Fruit fly (Drosophila melanogaster) whole organism, embryonic: ENCODE data around the gene RIOK2.

ENCODE experiments used
- Aef1 ChIP-seq: fragments of 200-800 bp; sonication (Bioruptor generic); IDR thresholded peaks from 3 replicates; pipeline ENCODE4 v1.3.6; 2022; ENCODE audit warnings: missing biosample characterization, missing genetic modification characterization
- CG10321 ChIP-seq: fragments of 200-800 bp; sonication (Bioruptor generic); IDR thresholded peaks from 2 replicates; pipeline ENCODE4 v1.3.6; 2022; ENCODE audit warnings: missing biosample characterization, missing genetic modification characterization
- CG10959 ChIP-seq: fragments of 200-800 bp; sonication (Bioruptor generic); IDR thresholded peaks from 2 replicates; pipeline ENCODE4 v1.3.6; 2022; ENCODE audit warnings: missing biosample characterization, missing genetic modification characterization
- CG11504 ChIP-seq: fragments of 200-800 bp; sonication (Bioruptor generic); optimal IDR thresholded peaks from 3 replicates; lab custom pipeline; 2019; ENCODE audit warnings: missing biosample characterization, mild to moderate bottlenecking, missing genetic modification characterization, moderate library complexity
- CG12219 ChIP-seq: fragments of 200-800 bp; sonication (Bioruptor generic); optimal IDR thresholded peaks from 3 replicates; lab custom pipeline; 2018; ENCODE audit warnings: missing biosample characterization, mild to moderate bottlenecking, missing genetic modification characterization
- CG12299 ChIP-seq: fragments of 200-800 bp; sonication (Bioruptor generic); optimal IDR thresholded peaks from 2 replicates; lab custom pipeline; 2018; ENCODE audit warnings: missing biosample characterization, mild to moderate bottlenecking, missing genetic modification characterization
- CG1233 ChIP-seq: fragments of 200-800 bp; sonication (Bioruptor generic); optimal IDR thresholded peaks from 4 replicates; lab custom pipeline; 2018; ENCODE audit warnings: missing biosample characterization, mild to moderate bottlenecking, missing genetic modification characterization
- CG12659 ChIP-seq: fragments of 200-800 bp; sonication (Bioruptor generic); optimal IDR thresholded peaks from 3 replicates; lab custom pipeline; 2017; ENCODE audit warnings: mild to moderate bottlenecking, missing biosample characterization, missing genetic modification reagents, missing genetic modification characterization
- CG13287 ChIP-seq: fragments of 200-800 bp; sonication (Bioruptor generic); IDR thresholded peaks from 2 replicates; pipeline ENCODE4 v1.3.6; 2022; ENCODE audit warnings: missing biosample characterization, missing genetic modification characterization; ENCODE audit not compliant: partially characterized antibody
- CG14441 ChIP-seq: fragments of 200-800 bp; sonication (Bioruptor generic); IDR thresholded peaks from 2 replicates; pipeline ENCODE4 v1.3.6; 2022; ENCODE audit warnings: missing biosample characterization, missing genetic modification characterization
- CG14667 ChIP-seq: fragments of 200-800 bp; sonication (Bioruptor generic); IDR thresholded peaks from 2 replicates; pipeline ENCODE4 v1.3.6; 2022; ENCODE audit warnings: missing biosample characterization, missing genetic modification characterization
- CG31224 ChIP-seq: fragments of 200-800 bp; sonication (Bioruptor generic); IDR thresholded peaks from 2 replicates; pipeline ENCODE4 v1.3.6; 2022; ENCODE audit warnings: missing biosample characterization, missing genetic modification characterization
- CG34376 ChIP-seq: fragments of 200-800 bp; sonication (Bioruptor generic); optimal IDR thresholded peaks from 2 replicates; lab custom pipeline; 2018; ENCODE audit warnings: missing biosample characterization, mild to moderate bottlenecking, missing genetic modification characterization
- CG34422 ChIP-seq: fragments of 200-800 bp; sonication (Bioruptor generic); IDR thresholded peaks from 3 replicates; pipeline ENCODE4 v1.3.6; 2022; ENCODE audit warnings: missing biosample characterization, missing genetic modification characterization
- CG42726 ChIP-seq: fragments of 200-800 bp; sonication (Bioruptor generic); IDR thresholded peaks from 2 replicates; pipeline ENCODE4 v1.3.6; 2022; ENCODE audit warnings: missing biosample characterization, missing genetic modification characterization; ENCODE audit not compliant: partially characterized antibody
- CG43689 ChIP-seq: fragments of 200-800 bp; sonication (Bioruptor generic); IDR thresholded peaks from 2 replicates; pipeline ENCODE4 v1.3.6; 2022; ENCODE audit warnings: missing biosample characterization, missing genetic modification characterization
- CG7839 ChIP-seq: fragments of 200-800 bp; sonication (Bioruptor generic); optimal IDR thresholded peaks from 3 replicates; lab custom pipeline; 2018; ENCODE audit warnings: missing biosample characterization, mild to moderate bottlenecking, missing genetic modification characterization, moderate library complexity
- Dad ChIP-seq: fragments of 200-800 bp; sonication (Bioruptor generic); optimal IDR thresholded peaks from 3 replicates; lab custom pipeline; 2016; ENCODE audit warnings: missing biosample characterization, missing genetic modification characterization
- Dip2 ChIP-seq: fragments of 200-800 bp; sonication (Bioruptor generic); IDR thresholded peaks from 2 replicates; pipeline ENCODE4 v1.3.6; 2022; ENCODE audit warnings: missing biosample characterization, missing genetic modification characterization
- Ets65A ChIP-seq: fragments of 200-800 bp; sonication (Bioruptor generic); peaks from one replicate; lab custom pipeline; 2016; ENCODE audit warnings: missing biosample characterization, missing genetic modification characterization
- HLH3B ChIP-seq: fragments of 200-800 bp; sonication (Bioruptor generic); IDR thresholded peaks from 2 replicates; pipeline ENCODE4 v1.3.6; 2022; ENCODE audit warnings: missing biosample characterization, missing genetic modification characterization
- HmgD ChIP-seq: fragments of 200-800 bp; sonication (Bioruptor generic); optimal IDR thresholded peaks from 3 replicates; lab custom pipeline; 2016; ENCODE audit warnings: missing biosample characterization, missing genetic modification characterization
- Hmx ChIP-seq: fragments of 200-800 bp; sonication (Bioruptor generic); optimal IDR thresholded peaks from 2 replicates; lab custom pipeline; 2016; ENCODE audit warnings: missing biosample characterization, missing genetic modification characterization
- Max ChIP-seq: fragments of 200-800 bp; sonication (Bioruptor generic); optimal IDR thresholded peaks from 2 replicates; lab custom pipeline; 2016; ENCODE audit warnings: missing biosample characterization, mild to moderate bottlenecking, missing genetic modification characterization
- Optix ChIP-seq: fragments of 200-800 bp; sonication (Bioruptor generic); IDR thresholded peaks from 3 replicates; pipeline ENCODE4 v1.3.6; 2022; ENCODE audit warnings: missing biosample characterization, missing genetic modification characterization
- Scr ChIP-seq: fragments of 200-800 bp; sonication (Bioruptor generic); IDR thresholded peaks from 2 replicates; pipeline ENCODE4 v1.3.6; 2022; ENCODE audit warnings: missing biosample characterization, missing genetic modification characterization; ENCODE audit not compliant: partially characterized antibody
- Six4 ChIP-seq: fragments of 200-800 bp; sonication (Bioruptor generic); optimal IDR thresholded peaks from 2 replicates; lab custom pipeline; 2016; ENCODE audit warnings: missing biosample characterization, missing genetic modification characterization
- az2 ChIP-seq: fragments of 200-800 bp; sonication (Bioruptor generic); optimal IDR thresholded peaks from 3 replicates; lab custom pipeline; 2016; ENCODE audit warnings: missing biosample characterization, missing genetic modification characterization
- bigmax ChIP-seq: fragments of 200-800 bp; sonication (Bioruptor generic); optimal IDR thresholded peaks from 2 replicates; lab custom pipeline; 2018; ENCODE audit warnings: missing biosample characterization, mild to moderate bottlenecking, missing genetic modification characterization
- br ChIP-seq: fragments of >200 bp; optimal IDR thresholded peaks from 2 replicates; lab custom pipeline; 2017
- crc ChIP-seq: fragments of 200-800 bp; sonication (Bioruptor generic); optimal IDR thresholded peaks from 2 replicates; lab custom pipeline; 2016; ENCODE audit warnings: missing biosample characterization, missing genetic modification characterization
- cwo ChIP-seq: fragments of 200-800 bp; sonication (Bioruptor generic); optimal IDR thresholded peaks from 3 replicates; lab custom pipeline; 2017; ENCODE audit warnings: missing biosample characterization, missing genetic modification characterization, mild to moderate bottlenecking, moderate library complexity, missing genetic modification reagents
- gce ChIP-seq: fragments of 200-800 bp; sonication (Bioruptor generic); IDR thresholded peaks from 3 replicates; pipeline ENCODE4 v1.3.6; 2022; ENCODE audit warnings: missing biosample characterization, missing genetic modification characterization
- gsb ChIP-seq: fragments of 200-800 bp; sonication (Bioruptor generic); IDR thresholded peaks from 2 replicates; pipeline ENCODE4 v1.3.6; 2022; ENCODE audit warnings: missing biosample characterization, missing genetic modification characterization
- jigr1 ChIP-seq: fragments of 200-800 bp; sonication (Bioruptor generic); IDR thresholded peaks from 3 replicates; pipeline ENCODE4 v1.3.6; 2022; ENCODE audit warnings: missing biosample characterization, missing genetic modification characterization
- lab ChIP-seq: fragments of 200-800 bp; sonication (Bioruptor generic); optimal IDR thresholded peaks from 3 replicates; lab custom pipeline; 2017; ENCODE audit warnings: missing biosample characterization, missing genetic modification characterization, mild to moderate bottlenecking, moderate library complexity, missing genetic modification reagents
- lmd ChIP-seq: fragments of 200-800 bp; sonication (Bioruptor generic); IDR thresholded peaks from 2 replicates; pipeline ENCODE4 v1.3.6; 2022; ENCODE audit warnings: missing biosample characterization, missing genetic modification characterization
- mirr ChIP-seq: fragments of 200-800 bp; sonication (Bioruptor generic); optimal IDR thresholded peaks from 3 replicates; lab custom pipeline; 2018; ENCODE audit warnings: missing biosample characterization, mild to moderate bottlenecking, missing genetic modification characterization
- nerfin-1 ChIP-seq: fragments of 200-800 bp; sonication (Bioruptor generic); optimal IDR thresholded peaks from 3 replicates; lab custom pipeline; 2019; ENCODE audit warnings: missing biosample characterization, mild to moderate bottlenecking, missing genetic modification characterization, moderate library complexity
- pb ChIP-seq: fragments of 200-800 bp; sonication (Bioruptor generic); optimal IDR thresholded peaks from 3 replicates; lab custom pipeline; 2016; ENCODE audit warnings: missing biosample characterization, missing genetic modification characterization
- pita ChIP-seq: fragments of 200-800 bp; sonication (Bioruptor generic); optimal IDR thresholded peaks from 2 replicates; lab custom pipeline; 2017; ENCODE audit warnings: missing biosample characterization, mild to moderate bottlenecking, missing genetic modification characterization
- trh ChIP-seq: fragments of 200-800 bp; sonication (Bioruptor generic); optimal IDR thresholded peaks from 2 replicates; lab custom pipeline; 2016; ENCODE audit warnings: missing biosample characterization, missing genetic modification characterization
- vvl ChIP-seq: fragments of 200-800 bp; sonication (Bioruptor generic); IDR thresholded peaks from 2 replicates; pipeline ENCODE4 v1.3.6; 2022; ENCODE audit warnings: missing biosample characterization, missing genetic modification characterization
- zf30C ChIP-seq: fragments of 200-800 bp; sonication (Bioruptor generic); optimal IDR thresholded peaks from 3 replicates; lab custom pipeline; 2018; ENCODE audit warnings: missing biosample characterization, mild to moderate bottlenecking, missing genetic modification characterization

The RIOK2 gene

dm6 chr3R:25262322-25262761 lies 3.3 kb upstream of the RIOK2 start, which contains the start of the genes Kdsr and CG11858 (continued):
- TF ChIP-seq mirr (GFP tag; lab: Kevin White, UChicago) (no peak), pita (GFP tag; lab: Kevin White, UChicago) (no peak), Max (GFP tag; lab: Kevin White, UChicago) (peak; percentile 72), jigr1 (no peak), Hmx (GFP tag; lab: Kevin White, UChicago) (no peak), pb (peak; percentile 3), HLH3B (GFP tag; lab: Robert Waterston, UW) (peak; percentile 21; the same call in 1 of the 2 replicates), az2 (peak; percentile 52), Scr (GFP tag; lab: Robert Waterston, UW) (peak; percentile 40), nerfin-1 (tag; lab: Kevin White, UChicago) (peak; percentile 28), CG14441 (GFP tag; lab: Robert Waterston, UW) (peak; percentile 72), bigmax (no peak), CG11504 (tag; lab: Kevin White, UChicago) (no peak), CG12659 (GFP tag; lab: Kevin White, UChicago) (peak; percentile 66), lmd (GFP tag; lab: Robert Waterston, UW) (peak; percentile 64), CG34376 (GFP tag; lab: Kevin White, UChicago) (peak; percentile 77), CG14667 (peak; percentile 50; the same call in 1 of the 2 replicates), gsb (GFP tag; lab: Robert Waterston, UW) (no peak), CG31224 (peak; percentile 42; the same call in 1 of the 2 replicates), Optix (no peak), zf30C (GFP tag; lab: Kevin White, UChicago) (no peak), CG12299 (tag; lab: Kevin White, UChicago) (peak; percentile 49), vvl (peak; percentile 91), trh (GFP tag; lab: Kevin White, UChicago) (no peak), CG43689 (GFP tag; lab: Robert Waterston, UW) (0 out of 2 replicates have a peak, but pooled peaks have one; percentile 15), HmgD (GFP tag; lab: Kevin White, UChicago) (no peak), lab (GFP tag; lab: Kevin White, UChicago) (no peak), CG10959 (GFP tag; lab: Robert Waterston, UW) (0 out of 2 replicates have a peak, but pooled peaks have one; percentile 34), Six4 (GFP tag; lab: Kevin White, UChicago) (no peak), Aef1 (GFP tag; lab: Robert Waterston, UW) (peak; percentile 53), Dip2 (GFP tag; lab: Robert Waterston, UW) (no peak), crc (no peak), br (no peak), CG13287 (GFP tag; lab: Robert Waterston, UW) (peak; percentile 64; the same call in 1 of the 2 replicates), cwo (GFP tag; lab: Kevin White, UChicago) (peak; percentile 12), CG1233 (GFP tag; lab: Kevin White, UChicago) (peak; percentile 25), CG34422 (GFP tag; lab: Robert Waterston, UW) (peak; percentile 70; the same call in 2 of the 3 replicates), CG10321 (GFP tag; lab: Robert Waterston, UW) (no peak), CG7839 (tag; lab: Kevin White, UChicago) (peak; percentile 64), gce (no peak)

dm6 chr3R:25266751-25267150 lies 1.1 kb downstream of the RIOK2 start:
- TF ChIP-seq Ets65A (GFP tag; lab: Kevin White, UChicago) (peak; percentile 92), Dad (no peak), CG12219 (GFP tag; lab: Kevin White, UChicago) (no peak), CG42726 (GFP tag; lab: Robert Waterston, UW) (no peak)
